Worm (Caenorhabditis elegans): ENCODE results near the gene srx-76.

The srx-76 gene

DNA sequence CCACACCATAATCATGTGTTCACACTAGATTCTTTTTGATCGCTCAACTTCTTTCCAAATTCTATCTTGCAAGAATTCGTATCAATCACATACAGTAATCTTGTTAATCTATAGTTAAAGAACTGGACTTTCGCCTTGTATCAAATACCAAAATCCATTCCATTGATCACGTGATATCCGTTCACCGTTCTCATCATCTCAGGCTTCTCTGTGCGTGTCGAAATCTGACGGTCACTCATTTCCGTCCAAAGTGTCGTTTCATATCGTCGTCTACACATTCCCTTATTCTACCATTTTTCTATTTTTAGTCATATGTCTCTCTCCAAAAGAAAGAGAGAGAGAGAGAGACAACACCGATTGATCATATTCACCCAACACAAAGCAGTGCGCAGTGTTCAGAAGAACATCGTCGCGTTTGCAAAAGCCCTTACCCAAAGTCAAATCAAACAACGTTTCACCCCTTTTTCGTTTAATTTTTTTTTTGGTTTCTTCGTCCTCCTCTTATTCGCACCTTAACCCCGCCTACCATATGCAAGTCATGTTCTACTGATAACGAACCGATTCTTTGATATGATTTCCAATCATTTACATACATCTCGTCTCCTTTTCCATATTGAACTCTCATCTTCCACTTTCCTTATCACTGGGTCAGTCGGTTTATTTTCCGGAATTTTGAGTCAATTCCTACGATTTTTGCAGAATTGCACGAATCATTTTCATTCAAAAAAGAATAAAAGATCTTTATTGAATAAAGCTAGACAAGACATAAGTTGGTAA lies 32.3 kb upstream of the srx-76 start (continued):
- TF ChIP-seq lin-11 (tag; optimal IDR thresholded peaks at IDR 0.05) (no peak), zag-1 (tag; optimal IDR thresholded peaks at IDR 0.05) (no peak), sma-9 (GFP tag; optimal IDR thresholded peaks at IDR 0.05) (peak; percentile 91), sma-9 (tag; optimal IDR thresholded peaks at IDR 0.05) (no peak), skn-1 (tag; optimal IDR thresholded peaks at IDR 0.05) (no peak), sem-4 (tag; optimal IDR thresholded peaks at IDR 0.05) (no peak), nhr-77 (tag; optimal IDR thresholded peaks at IDR 0.05) (no peak), ztf-4 (tag; optimal IDR thresholded peaks at IDR 0.05) (no peak), ceh-82 (tag; optimal IDR thresholded peaks at IDR 0.05) (no peak), nhr-237 (tag; optimal IDR thresholded peaks at IDR 0.05) (no peak)

DNA sequence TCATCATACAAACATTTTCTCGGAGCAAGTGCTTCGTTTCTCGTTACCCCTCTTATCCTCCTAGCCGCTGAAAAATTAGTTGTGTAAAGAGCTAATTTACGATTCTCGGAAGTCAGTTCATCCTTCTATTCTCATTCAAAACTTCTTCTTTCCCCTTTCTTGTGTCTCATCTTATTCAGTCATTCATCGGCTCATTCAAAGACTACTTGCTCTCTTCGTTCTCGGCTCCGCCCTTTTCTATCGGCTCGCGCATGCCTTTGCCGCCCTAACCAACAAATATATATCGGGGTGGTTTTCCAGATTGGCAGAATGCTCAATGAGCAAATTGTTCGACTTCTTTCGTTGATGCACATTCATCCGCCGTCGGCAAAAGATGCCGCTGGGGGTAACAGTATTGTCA lies 31.2 kb upstream of the srx-76 start, which contains the start of gene R13H4.5:
Gene R13H4.5 (plus strand): TSS at position 301 of the 400 bp plus-strand sequence.
- TF ChIP-seq lin-13 (GFP tag; optimal IDR thresholded peaks at IDR 0.05): no peak
- no peak for TF ChIP-seq nhr-11 (tag; optimal IDR thresholded peaks at IDR 0.05)
- TF ChIP-seq mbf-1 (tag; optimal IDR thresholded peaks at IDR 0.05): no peak
- no peak for TF ChIP-seq unc-62 (GFP tag; optimal IDR thresholded peaks at IDR 0.05)
- no peak for TF ChIP-seq dmd-4 (tag; optimal IDR thresholded peaks at IDR 0.05)
- TF ChIP-seq unc-55 (GFP tag; optimal IDR thresholded peaks at IDR 0.05): peak; percentile 19
- no peak for TF ChIP-seq mab-5 (tag; optimal IDR thresholded peaks at IDR 0.05)
- 0 out of 2 replicates have a peak, but pooled peaks have one; percentile 35 for TF ChIP-seq ztf-1 (GFP tag; conservative IDR thresholded peaks at IDR 0.05)
- TF ChIP-seq mdl-1 (tag; optimal IDR thresholded peaks at IDR 0.05): no peak
- no peak for TF ChIP-seq aly-2 (tag; optimal IDR thresholded peaks at IDR 0.05)
- TF ChIP-seq nhr-237 (tag; optimal IDR thresholded peaks at IDR 0.05): no peak

DNA sequence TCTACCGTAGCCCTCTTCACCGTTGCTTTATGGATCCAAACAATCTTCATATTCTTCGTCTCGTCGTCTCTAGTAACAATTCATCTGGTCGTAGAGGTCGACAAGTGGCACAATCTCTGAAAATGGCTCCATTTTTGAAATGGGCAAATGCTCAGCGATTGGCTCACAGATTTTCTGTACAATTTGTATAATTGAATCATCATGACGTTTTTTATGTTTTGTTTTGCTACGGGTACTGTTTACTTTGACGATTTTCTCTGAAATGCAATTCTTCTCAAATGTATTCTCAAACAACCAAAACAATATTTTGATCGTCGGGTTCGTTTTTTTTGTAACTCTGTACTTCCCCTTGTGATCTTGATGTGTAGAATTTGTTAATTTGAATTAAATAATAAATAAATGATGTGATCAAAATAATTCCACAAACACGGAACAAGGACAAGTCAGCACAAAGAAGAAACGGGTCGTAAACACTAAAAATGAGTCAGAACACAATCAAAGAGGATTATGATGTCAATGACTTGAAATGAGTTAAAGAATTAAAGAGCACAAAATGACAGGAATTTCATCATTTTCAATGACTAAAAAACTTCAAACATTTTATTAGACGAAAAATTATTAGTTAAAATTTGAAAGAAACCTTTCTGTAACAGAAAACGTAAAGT lies 29.6 kb upstream of the srx-76 start:
- TF ChIP-seq nhr-129 (tag; optimal IDR thresholded peaks at IDR 0.05) (no peak), ceh-16 (tag; optimal IDR thresholded peaks at IDR 0.05) (no peak), lin-11 (tag; optimal IDR thresholded peaks at IDR 0.05) (no peak), unc-62 (GFP tag; optimal IDR thresholded peaks at IDR 0.05) (no peak), nhr-10 (tag; optimal IDR thresholded peaks at IDR 0.05) (no peak), ztf-4 (tag; optimal IDR thresholded peaks at IDR 0.05) (no peak), gmeb-1 (tag; optimal IDR thresholded peaks at IDR 0.05) (no peak), unc-39 (tag; optimal IDR thresholded peaks at IDR 0.05) (no peak), C34F6.9 (tag; optimal IDR thresholded peaks at IDR 0.05) (no peak), blmp-1 (tag; optimal IDR thresholded peaks at IDR 0.05; ENCODE audit: insufficient read depth) (no peak), fos-1 (tag; optimal IDR thresholded peaks at IDR 0.05) (peak; percentile 63), nhr-21 (tag; optimal IDR thresholded peaks at IDR 0.05) (peak; percentile 29), sma-9 (GFP tag; optimal IDR thresholded peaks at IDR 0.05) (peak; percentile 27), sma-9 (tag; optimal IDR thresholded peaks at IDR 0.05) (no peak), F13H6.1 (tag; optimal IDR thresholded peaks at IDR 0.05) (no peak), skn-1 (tag; optimal IDR thresholded peaks at IDR 0.05) (no peak), ama-1 (optimal IDR thresholded peaks at IDR 0.05) (no peak), elt-3 (tag; optimal IDR thresholded peaks at IDR 0.05) (no peak), Y55F3AM.14 (GFP tag; optimal IDR thresholded peaks at IDR 0.05) (no peak), lsy-2 (tag; optimal IDR thresholded peaks at IDR 0.05) (peak in 1 of 2 experiments; percentile 20), unc-55 (GFP tag; optimal IDR thresholded peaks at IDR 0.05) (no peak), mdl-1 (tag; optimal IDR thresholded peaks at IDR 0.05) (no peak)

DNA sequence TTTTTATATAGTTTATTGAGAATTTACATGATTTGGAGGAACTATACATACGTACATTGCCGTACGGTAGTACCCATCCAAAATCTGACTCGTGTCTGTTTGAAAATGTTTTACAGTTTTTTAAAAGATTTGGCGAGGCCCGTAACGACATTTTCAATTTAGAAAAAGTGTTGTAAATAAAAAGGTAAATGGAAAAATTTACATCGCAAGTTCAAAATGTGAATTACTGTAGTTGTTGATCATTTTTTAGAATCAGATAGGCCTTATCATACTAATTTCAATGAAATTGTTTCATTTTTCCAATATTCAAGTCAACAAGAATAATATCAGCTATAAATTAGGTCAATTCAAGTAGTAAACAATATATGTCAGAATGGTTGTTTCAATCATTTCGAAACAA lies 28.8 kb upstream of the srx-76 start, which contains the start of gene R13H4.6:
Gene R13H4.6 (plus strand): TSS at position 301 of the 400 bp plus-strand sequence.
- TF ChIP-seq mdl-1 (tag; optimal IDR thresholded peaks at IDR 0.05): no peak
- TF ChIP-seq egl-27 (tag; optimal IDR thresholded peaks at IDR 0.05): no peak
- TF ChIP-seq C34F6.9 (tag; optimal IDR thresholded peaks at IDR 0.05): no peak
- TF ChIP-seq ceh-82 (tag; optimal IDR thresholded peaks at IDR 0.05): no peak
- TF ChIP-seq peb-1 (tag; optimal IDR thresholded peaks at IDR 0.05): no peak

All from whole organism, L2 larva.